Fruit fly (Drosophila melanogaster): ENCODE measurements around the gene CG1647.

CG1647 gene

dm6 chr3R:28844611-28845376 lies 24.8 kb downstream of the CG1647 start, which contains the start of the genes Apc and spg (continued):
- TF ChIP-seq Optix (GFP tag; IDR thresholded peaks at IDR 0.05) = peak; percentile 38; the same call in 1 of the 3 replicates
- peak; percentile 71 for TF ChIP-seq CG33213 (GFP tag; optimal IDR thresholded peaks at IDR 0.05)
- peak; percentile 11 for TF ChIP-seq Kr (GFP tag; optimal IDR thresholded peaks at IDR 0.05)
- TF ChIP-seq Adf1 (GFP tag; IDR thresholded peaks at IDR 0.05) = 0 out of 2 replicates have a peak, but pooled peaks have one; percentile 32
- 0 out of 2 replicates have a peak, but pooled peaks have one; percentile 27 for TF ChIP-seq crol (GFP tag; IDR thresholded peaks at IDR 0.05)
- no peak for TF ChIP-seq CG8944 (GFP tag; optimal IDR thresholded peaks at IDR 0.05)
- TF ChIP-seq CkIIα-i1 (GFP tag; IDR thresholded peaks at IDR 0.05) = no peak
- no peak for TF ChIP-seq tin (GFP tag; optimal IDR thresholded peaks at IDR 0.05)
- TF ChIP-seq CG6765 (GFP tag; optimal IDR thresholded peaks at IDR 0.05) = peak; percentile 63
- TF ChIP-seq yki (optimal IDR thresholded peaks at IDR 0.05) = no peak
- TF ChIP-seq CG9932 (GFP tag; IDR thresholded peaks at IDR 0.05) = peak; percentile 52
- TF ChIP-seq CG2116 (GFP tag; optimal IDR thresholded peaks at IDR 0.05) = peak; percentile 49
- TF ChIP-seq Mrtf (GFP tag; IDR thresholded peaks at IDR 0.05) = no peak; the same call in 2 of the 3 replicates
- TF ChIP-seq fd102C (GFP tag; optimal IDR thresholded peaks at IDR 0.05) = peak; percentile 29
- TF ChIP-seq bsh (GFP tag; optimal IDR thresholded peaks at IDR 0.05) = peak; percentile 18 to 62
- TF ChIP-seq Dad (GFP tag; optimal IDR thresholded peaks at IDR 0.05) = no peak
- peak; percentile 26; the same call in 1 of the 2 replicates for TF ChIP-seq tna (GFP tag; IDR thresholded peaks at IDR 0.05; ENCODE audit: partially characterized antibody)
- peak; percentile 17 for TF ChIP-seq slp2 (GFP tag; optimal IDR thresholded peaks at IDR 0.05)
- no peak for TF ChIP-seq CG43689 (GFP tag; IDR thresholded peaks at IDR 0.05)
- TF ChIP-seq CG10366 (GFP tag; IDR thresholded peaks at IDR 0.05) = 0 out of 2 replicates have a peak, but pooled peaks have one; percentile 10
- TF ChIP-seq Mes4 (GFP tag; optimal IDR thresholded peaks at IDR 0.05) = peak; percentile 51
- no peak for TF ChIP-seq CG10565 (GFP tag; optimal IDR thresholded peaks at IDR 0.05)
- TF ChIP-seq eyg (GFP tag; optimal IDR thresholded peaks at IDR 0.05) = peak; percentile 20
- peak; percentile 61 for TF ChIP-seq inv (GFP tag; IDR thresholded peaks at IDR 0.05; ENCODE audit: partially characterized antibody)
- peak; percentile 84 for TF ChIP-seq Sry-δ (GFP tag; optimal IDR thresholded peaks at IDR 0.05)
- peak; percentile 80 for TF ChIP-seq knrl (GFP tag; IDR thresholded peaks at IDR 0.05; ENCODE audit: partially characterized antibody)
- TF ChIP-seq Hand (GFP tag; optimal IDR thresholded peaks at IDR 0.05) = peak; percentile 40
- no peak for TF ChIP-seq Ada2b (GFP tag; IDR thresholded peaks at IDR 0.05)
- no peak for TF ChIP-seq Poxn (GFP tag; IDR thresholded peaks at IDR 0.05)
- no peak for TF ChIP-seq mam (GFP tag; optimal IDR thresholded peaks at IDR 0.05)
- TF ChIP-seq Hr3 (GFP tag; optimal IDR thresholded peaks at IDR 0.05) = peak; percentile 15
- TF ChIP-seq CG3281 (GFP tag; optimal IDR thresholded peaks at IDR 0.05) = peak; percentile 35
- TF ChIP-seq CG10959 (GFP tag; IDR thresholded peaks at IDR 0.05) = peak; percentile 45; the same call in 1 of the 2 replicates
- TF ChIP-seq pnt (GFP tag; optimal IDR thresholded peaks at IDR 0.05) = no peak
- TF ChIP-seq chinmo (GFP tag; IDR thresholded peaks at IDR 0.05; ENCODE audit: partially characterized antibody) = 0 out of 4 replicates have a peak, but pooled peaks have one; percentile 17
- no peak for TF ChIP-seq CG7745 (tag; optimal IDR thresholded peaks at IDR 0.05)
- no peak for TF ChIP-seq CG10462 (GFP tag; optimal IDR thresholded peaks at IDR 0.05)
- TF ChIP-seq Usf (GFP tag; optimal IDR thresholded peaks at IDR 0.05) = peak; percentile 30
- TF ChIP-seq CG2129 (GFP tag; IDR thresholded peaks at IDR 0.05; ENCODE audit: partially characterized antibody) = peak; percentile 60
- peak; percentile 76 for TF ChIP-seq CG7987 (GFP tag; optimal IDR thresholded peaks at IDR 0.05)
- no peak; the same call in 1 of the 2 replicates for TF ChIP-seq ara (GFP tag; IDR thresholded peaks at IDR 0.05)
- TF ChIP-seq CG12155 (GFP tag; optimal IDR thresholded peaks at IDR 0.05) = peak; percentile 47
- peak; percentile 10 for TF ChIP-seq CG17359 (tag; optimal IDR thresholded peaks at IDR 0.05)
- peak; percentile 26; the same call in 1 of the 3 replicates for TF ChIP-seq ken (GFP tag; IDR thresholded peaks at IDR 0.05)
- peak; percentile 71 for TF ChIP-seq CG4707 (GFP tag; optimal IDR thresholded peaks at IDR 0.05)
- no peak for TF ChIP-seq lov (optimal IDR thresholded peaks at IDR 0.05)
- 0 out of 3 replicates have a peak, but pooled peaks have one; percentile 25 for TF ChIP-seq lov (GFP tag; IDR thresholded peaks at IDR 0.05)
- no peak for TF ChIP-seq CG7928 (GFP tag; optimal IDR thresholded peaks at IDR 0.05)
- TF ChIP-seq CG6654 (GFP tag; optimal IDR thresholded peaks at IDR 0.05) = peak; percentile 99
